Worm (Caenorhabditis elegans) whole organism, midembryonic: ENCODE measurements around the gene dhs-6.

Experiments used
- cog-1 ChIP-seq: sonication (generic microtip); optimal IDR thresholded peaks from 2 replicates; lab custom pipeline; 2016; ENCODE audit warnings: missing genetic modification characterization, missing compliant biosample characterization
- klf-2 ChIP-seq: fragments of 200-800 bp; sonication (Bioruptor generic); conservative IDR thresholded peaks from 2 replicates; pipeline ENCODE4 v1.3.6; 2022; ENCODE audit warnings: missing genetic modification reagents, missing genetic modification characterization, missing compliant biosample characterization
- med-1 ChIP-seq: sonication (generic microtip); optimal IDR thresholded peaks from 2 replicates; lab custom pipeline; 2017; ENCODE audit warnings: missing genetic modification characterization, mild to moderate bottlenecking, missing compliant biosample characterization, antibody characterized with exemption, missing genetic modification reagents; ENCODE audit not compliant: insufficient read depth
- tab-1 ChIP-seq: fragments of 200-800 bp; sonication (Bioruptor generic); IDR thresholded peaks from 2 replicates; pipeline ENCODE4 v1.3.6; 2022; ENCODE audit warnings: missing genetic modification characterization, missing compliant biosample characterization
- ztf-23 ChIP-seq: fragments of 200-800 bp; sonication (Bioruptor generic); IDR thresholded peaks from 2 replicates; pipeline ENCODE4 v1.3.6; 2022; ENCODE audit warnings: missing genetic modification reagents, missing genetic modification characterization, missing compliant biosample characterization
- ztf-29 ChIP-seq: fragments of 200-800 bp; sonication (Bioruptor generic); IDR thresholded peaks from 2 replicates; pipeline ENCODE4 v1.3.6; 2022; ENCODE audit warnings: missing genetic modification reagents, missing genetic modification characterization, missing compliant biosample characterization

DNA sequence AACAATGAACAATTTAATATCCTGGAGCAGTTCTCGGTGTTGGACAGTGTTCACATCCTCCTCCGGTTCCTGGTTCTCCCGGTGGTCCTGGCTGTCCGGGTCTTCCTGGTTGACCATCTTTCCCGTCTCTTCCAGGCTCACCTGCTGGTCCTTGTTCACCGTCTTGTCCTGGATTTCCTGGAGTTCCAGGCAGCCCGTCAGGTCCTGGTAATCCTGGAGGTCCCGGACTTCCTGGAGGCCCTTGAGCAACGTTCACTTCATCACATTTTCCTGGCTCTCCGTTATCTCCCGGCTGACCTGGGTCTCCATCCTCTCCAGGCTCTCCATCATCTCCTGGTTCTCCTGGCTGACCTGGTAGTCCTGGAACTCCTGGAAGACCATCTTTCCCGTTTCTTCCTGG is 32.3 kb upstream of the dhs-6 start:
- TF ChIP-seq ztf-23 (GFP tag; lab: Robert Waterston, UW), result no peak
- TF ChIP-seq ztf-29 (GFP tag; lab: Robert Waterston, UW), result no peak
- TF ChIP-seq klf-2 (GFP tag; lab: Robert Waterston, UW), result no peak
- no peak for TF ChIP-seq med-1 (GFP tag; lab: Kevin White, UChicago)
- TF ChIP-seq cog-1 (tag; lab: Kevin White, UChicago), result no peak
- TF ChIP-seq tab-1, result no peak
